Worm (Caenorhabditis elegans): ENCODE results near the gene T28F3.9.

The T28F3.9 gene

DNA sequence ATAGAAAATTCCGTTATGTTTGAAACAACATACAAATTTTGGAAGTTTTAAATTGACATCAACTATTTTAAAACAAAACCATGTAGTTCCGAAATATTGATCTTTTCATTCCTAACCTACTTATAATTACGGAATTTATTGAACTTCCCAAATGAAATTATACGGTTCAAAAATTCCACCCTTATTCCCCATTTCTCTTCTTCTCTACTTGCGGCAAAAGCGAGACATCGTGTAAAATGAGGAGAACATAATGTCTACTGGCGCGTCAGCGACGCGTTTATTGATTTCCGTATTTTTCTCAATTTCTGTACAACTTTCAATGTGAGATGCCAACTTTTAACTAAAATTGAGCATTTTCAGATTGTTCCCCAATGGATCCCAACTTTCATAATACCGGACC lies 20.5 kb downstream of the T28F3.9 start, which contains the start of gene ceh-88:
Gene ceh-88 (plus strand): TSS at position 355 of the 400 bp plus-strand sequence.
- TF ChIP-seq lin-32 (GFP tag; optimal IDR thresholded peaks at IDR 0.05): no peak
- peak; percentile 84 for TF ChIP-seq ces-1 (GFP tag; optimal IDR thresholded peaks at IDR 0.05)
- no peak for TF ChIP-seq nhr-76 (tag; optimal IDR thresholded peaks at IDR 0.05)

DNA sequence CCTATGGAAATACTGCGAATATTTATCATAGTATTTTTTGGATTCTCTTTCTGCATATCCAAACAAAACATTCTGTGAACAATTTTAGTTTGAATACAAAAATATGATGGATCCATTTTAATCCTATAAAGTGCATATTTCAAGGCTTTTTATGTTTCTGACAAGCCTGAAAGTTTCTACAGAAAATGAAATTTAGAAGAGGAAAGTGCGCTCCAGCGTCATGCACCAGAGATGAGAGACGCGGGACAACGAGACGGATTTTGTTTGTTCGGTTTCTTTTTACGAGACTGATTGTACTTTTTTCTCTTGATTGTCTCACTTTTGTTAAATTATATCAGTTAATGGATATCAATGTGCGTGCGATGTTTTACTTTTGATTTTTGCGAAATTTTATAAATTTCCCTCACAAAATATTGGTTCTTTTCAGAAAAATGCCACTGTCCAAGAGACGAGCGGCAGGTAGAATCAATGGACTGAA lies 22.8 kb downstream of the T28F3.9 start, which contains the start of gene C49C3.6:
Gene C49C3.6 (plus strand): TSS at position 428 of the 478 bp plus-strand sequence.
- TF ChIP-seq ces-1 (GFP tag; optimal IDR thresholded peaks at IDR 0.05): peak; percentile 73
- TF ChIP-seq nhr-237 (tag; optimal IDR thresholded peaks at IDR 0.05): no peak

DNA sequence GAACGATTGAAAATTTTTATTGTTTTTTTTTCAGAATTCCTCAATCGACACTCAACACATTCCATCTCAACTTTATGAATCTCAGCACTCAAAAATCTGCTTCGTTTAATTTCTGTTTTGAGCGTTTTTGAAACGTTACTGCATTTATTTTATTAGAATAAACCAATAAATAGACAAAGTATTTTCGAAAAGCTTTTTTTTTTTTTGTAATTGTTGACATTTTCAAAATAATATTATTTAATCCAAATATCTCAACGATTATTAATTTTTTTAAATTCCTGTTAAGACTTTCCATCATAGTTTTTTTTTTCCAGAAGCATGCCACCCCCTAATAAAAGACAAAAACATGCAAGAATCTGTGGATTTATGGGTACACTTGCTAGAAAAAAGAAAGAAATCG lies 23.9 kb downstream of the T28F3.9 start, which contains the start of gene C49C3.7:
Gene C49C3.7 (plus strand): TSS at position 301 of the 400 bp plus-strand sequence.
- TF ChIP-seq nhr-76 (tag; optimal IDR thresholded peaks at IDR 0.05) (no peak), sem-2 (GFP tag; optimal IDR thresholded peaks at IDR 0.05) (no peak), nhr-2 (tag; optimal IDR thresholded peaks at IDR 0.05) (no peak), lin-32 (GFP tag; optimal IDR thresholded peaks at IDR 0.05) (no peak)

DNA sequence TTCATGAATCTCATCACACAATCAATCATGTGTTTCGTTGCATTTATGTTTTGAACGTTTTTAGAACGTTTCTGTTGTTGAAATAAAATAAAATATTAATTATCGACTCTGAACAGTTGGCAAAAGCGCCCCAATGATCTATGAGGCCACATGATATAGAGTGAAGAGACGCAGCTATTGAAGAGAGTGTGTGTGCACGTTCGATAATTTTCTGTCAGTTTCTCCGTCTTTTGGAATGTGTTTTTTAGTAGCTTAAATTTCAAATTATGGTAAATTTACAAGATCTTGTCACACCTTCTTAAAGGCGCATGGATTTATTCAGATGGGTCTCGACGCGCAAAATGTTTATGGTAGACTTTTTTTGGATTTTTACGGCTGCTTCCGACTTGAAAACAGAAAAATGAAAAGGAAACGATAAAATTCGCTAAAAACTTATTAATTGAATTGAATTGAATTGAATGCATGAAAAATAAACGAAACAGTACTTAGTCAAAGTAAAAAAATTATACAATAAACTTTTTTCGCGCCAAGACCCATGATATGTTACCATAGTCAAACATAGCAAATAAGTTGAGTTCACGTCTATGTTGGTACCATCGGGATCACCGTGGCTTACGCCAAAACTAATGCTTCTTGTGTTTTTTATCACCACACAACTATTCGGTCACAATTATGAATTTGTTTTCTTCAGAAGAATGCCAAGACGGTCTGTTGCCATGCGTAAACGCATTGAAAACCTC lies 25.4 kb downstream of the T28F3.9 start, which contains the start of gene C49C3.15:
Gene C49C3.15 (plus strand): TSS at position 690 of the 740 bp plus-strand sequence.
- TF ChIP-seq ceh-83 (GFP tag; optimal IDR thresholded peaks at IDR 0.05): no peak
- TF ChIP-seq flh-1 (GFP tag; optimal IDR thresholded peaks at IDR 0.05): no peak
- peak; percentile 31 for TF ChIP-seq ces-1 (GFP tag; optimal IDR thresholded peaks at IDR 0.05)
- no peak for TF ChIP-seq sem-2 (GFP tag; optimal IDR thresholded peaks at IDR 0.05)
- no peak for TF ChIP-seq drap-1 (GFP tag; optimal IDR thresholded peaks at IDR 0.05)
- TF ChIP-seq unc-62 (GFP tag; optimal IDR thresholded peaks at IDR 0.05): peak; percentile 35
- no peak for TF ChIP-seq zip-8 (tag; optimal IDR thresholded peaks at IDR 0.05)
- TF ChIP-seq elt-1 (tag; optimal IDR thresholded peaks at IDR 0.05; ENCODE audit: borderline replicate concordance, insufficient read depth): no peak
- peak; percentile 69 for TF ChIP-seq ceh-39 (tag; optimal IDR thresholded peaks at IDR 0.05)
- TF ChIP-seq pha-4 (tag; optimal IDR thresholded peaks at IDR 0.05): peak; percentile 18
- TF ChIP-seq nhr-76 (tag; optimal IDR thresholded peaks at IDR 0.05): no peak
- no peak for TF ChIP-seq nhr-28 (tag; optimal IDR thresholded peaks at IDR 0.05)
- no peak for TF ChIP-seq ztf-11 (tag; optimal IDR thresholded peaks at IDR 0.05)
- peak; percentile 40 for TF ChIP-seq mep-1 (tag; optimal IDR thresholded peaks at IDR 0.05)
- no peak for TF ChIP-seq cnd-1 (tag; optimal IDR thresholded peaks at IDR 0.05)
- TF ChIP-seq ceh-43 (GFP tag; optimal IDR thresholded peaks at IDR 0.05): peak; percentile 23
- TF ChIP-seq hlh-1 (tag; optimal IDR thresholded peaks at IDR 0.05): peak; percentile 46
- TF ChIP-seq blmp-1 (tag; optimal IDR thresholded peaks at IDR 0.05): no peak
- no peak for TF ChIP-seq mab-5 (tag; optimal IDR thresholded peaks at IDR 0.05)
- no peak for TF ChIP-seq nhr-12 (tag; optimal IDR thresholded peaks at IDR 0.05)

DNA sequence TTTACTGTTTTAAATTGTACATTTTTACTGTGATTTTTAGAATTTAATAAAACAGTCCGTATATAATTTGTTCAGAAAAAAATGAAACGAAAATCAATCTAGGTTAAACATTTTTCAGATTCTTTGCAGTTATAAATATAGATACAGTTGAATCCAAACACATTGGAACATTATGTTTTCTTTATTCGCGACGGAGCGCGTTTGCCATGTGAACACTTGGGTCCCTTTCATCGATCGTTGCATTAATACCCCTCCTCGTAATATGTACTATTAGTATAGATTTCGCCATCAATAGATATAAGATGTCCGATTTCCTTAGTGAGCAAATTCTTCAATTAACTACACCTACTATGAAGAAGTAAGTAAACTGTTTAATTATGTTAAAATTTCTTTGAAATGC lies 26.7 kb downstream of the T28F3.9 start, which contains the start of gene C49C3.8:
Gene C49C3.8 (plus strand): TSS at position 173 of the 400 bp plus-strand sequence.
- no peak for TF ChIP-seq elt-1 (tag; optimal IDR thresholded peaks at IDR 0.05; ENCODE audit: borderline replicate concordance, insufficient read depth)
- no peak for TF ChIP-seq lin-13 (tag; optimal IDR thresholded peaks at IDR 0.05)
- no peak for TF ChIP-seq nhr-237 (tag; optimal IDR thresholded peaks at IDR 0.05)
- TF ChIP-seq sptf-1 (tag; optimal IDR thresholded peaks at IDR 0.05): no peak
- TF ChIP-seq cnd-1 (tag; optimal IDR thresholded peaks at IDR 0.05): no peak
- TF ChIP-seq lsy-2 (tag; optimal IDR thresholded peaks at IDR 0.05): no peak
- TF ChIP-seq mab-5 (tag; optimal IDR thresholded peaks at IDR 0.05): no peak
- no peak for TF ChIP-seq tbx-8 (GFP tag; optimal IDR thresholded peaks at IDR 0.05)
- TF ChIP-seq lin-32 (GFP tag; optimal IDR thresholded peaks at IDR 0.05): no peak
- no peak for TF ChIP-seq snpc-4 (tag; optimal IDR thresholded peaks at IDR 0.05)
- TF ChIP-seq elt-3 (tag; optimal IDR thresholded peaks at IDR 0.05): no peak
- no peak for TF ChIP-seq mls-2 (tag; optimal IDR thresholded peaks at IDR 0.05)
- no peak for TF ChIP-seq ham-2 (GFP tag; optimal IDR thresholded peaks at IDR 0.05)
- no peak for TF ChIP-seq nhr-2 (tag; optimal IDR thresholded peaks at IDR 0.05)
- no peak for TF ChIP-seq nhr-28 (tag; optimal IDR thresholded peaks at IDR 0.05)
- no peak for TF ChIP-seq ceh-83 (GFP tag; optimal IDR thresholded peaks at IDR 0.05)
- TF ChIP-seq ceh-39 (tag; optimal IDR thresholded peaks at IDR 0.05): peak; percentile 59
- no peak for TF ChIP-seq zip-8 (tag; optimal IDR thresholded peaks at IDR 0.05)
- peak; percentile 43 for TF ChIP-seq ces-1 (GFP tag; optimal IDR thresholded peaks at IDR 0.05)
- TF ChIP-seq flh-1 (GFP tag; optimal IDR thresholded peaks at IDR 0.05): no peak
- TF ChIP-seq unc-62 (GFP tag; optimal IDR thresholded peaks at IDR 0.05): no peak
- TF ChIP-seq hlh-1 (tag; optimal IDR thresholded peaks at IDR 0.05): peak; percentile 53
- no peak for TF ChIP-seq bed-3 (GFP tag; optimal IDR thresholded peaks at IDR 0.05)
- TF ChIP-seq nhr-76 (tag; optimal IDR thresholded peaks at IDR 0.05): no peak
- no peak for TF ChIP-seq M03D4.4 (tag; optimal IDR thresholded peaks at IDR 0.05)
- TF ChIP-seq ceh-43 (GFP tag; optimal IDR thresholded peaks at IDR 0.05): no peak

Measured in whole organism, mixed stage, embryonic.